Fruit fly (Drosophila melanogaster) whole organism, embryonic: ENCODE results near the gene Prm.

Experiments used
- Aef1 ChIP-seq: fragments of 200-800 bp; sonication (Bioruptor generic); IDR thresholded peaks from 3 replicates; pipeline ENCODE4 v1.3.6; 2022; ENCODE audit warnings: missing biosample characterization, missing genetic modification characterization
- Antp ChIP-seq: fragments of 200-800 bp; sonication (Bioruptor generic); optimal IDR thresholded peaks from 3 replicates; lab custom pipeline; 2016; ENCODE audit warnings: missing biosample characterization, missing genetic modification characterization
- Asciz ChIP-seq: fragments of 200-800 bp; sonication (Bioruptor generic); optimal IDR thresholded peaks from 2 replicates; lab custom pipeline; 2017; ENCODE audit warnings: missing biosample characterization, mild to moderate bottlenecking, missing genetic modification characterization, missing genetic modification reagents
- CG10462 ChIP-seq: fragments of 200-800 bp; sonication (Bioruptor generic); optimal IDR thresholded peaks from 2 replicates; lab custom pipeline; 2016; ENCODE audit warnings: missing biosample characterization, missing genetic modification characterization
- CG10979 ChIP-seq: fragments of 200-800 bp; sonication (Bioruptor generic); optimal IDR thresholded peaks from 2 replicates; lab custom pipeline; 2018; ENCODE audit warnings: missing biosample characterization, mild to moderate bottlenecking, missing genetic modification characterization, moderate library complexity
- CG11723 ChIP-seq: fragments of 200-800 bp; sonication (Bioruptor generic); optimal IDR thresholded peaks from 2 replicates; lab custom pipeline; 2017; ENCODE audit warnings: missing biosample characterization, mild to moderate bottlenecking, missing genetic modification characterization
- CG14014 ChIP-seq: fragments of 200-800 bp; sonication (Bioruptor generic); IDR thresholded peaks from 2 replicates; pipeline ENCODE4 v1.3.6; 2022; ENCODE audit warnings: missing biosample characterization, missing genetic modification characterization
- CG15269 ChIP-seq: fragments of 200-800 bp; sonication (Bioruptor generic); optimal IDR thresholded peaks from 2 replicates; lab custom pipeline; 2018; ENCODE audit warnings: missing biosample characterization, mild to moderate bottlenecking, missing genetic modification characterization, moderate library complexity
- CG16815 ChIP-seq: fragments of 200-800 bp; sonication (Bioruptor generic); optimal IDR thresholded peaks from 3 replicates; lab custom pipeline; 2017; ENCODE audit warnings: missing biosample characterization, mild to moderate bottlenecking, missing genetic modification characterization
- CG17829 ChIP-seq: fragments of 200-800 bp; optimal IDR thresholded peaks from 2 replicates; lab custom pipeline; 2019; ENCODE audit warnings: missing biosample characterization, mild to moderate bottlenecking, missing genetic modification characterization, moderate library complexity
- CG2678 ChIP-seq: fragments of 200-800 bp; sonication (Bioruptor generic); optimal IDR thresholded peaks from 3 replicates; lab custom pipeline; 2019; ENCODE audit warnings: missing biosample characterization, mild to moderate bottlenecking, missing genetic modification characterization, moderate library complexity
- CG30403 ChIP-seq: fragments of 200-800 bp; sonication (Bioruptor generic); optimal IDR thresholded peaks from 3 replicates; lab custom pipeline; 2016; ENCODE audit warnings: missing biosample characterization, missing genetic modification characterization
- CG3407 ChIP-seq: fragments of 200-800 bp; sonication (Bioruptor generic); optimal IDR thresholded peaks from 2 replicates; lab custom pipeline; 2018; ENCODE audit warnings: missing biosample characterization, mild to moderate bottlenecking, missing genetic modification characterization
- CG3995 ChIP-seq: fragments of 200-800 bp; sonication (Bioruptor generic); optimal IDR thresholded peaks from 3 replicates; lab custom pipeline; 2016; ENCODE audit warnings: missing biosample characterization, missing genetic modification characterization
- CG4424 ChIP-seq: fragments of 200-800 bp; sonication (Bioruptor generic); optimal IDR thresholded peaks from 3 replicates; lab custom pipeline; 2016; ENCODE audit warnings: missing biosample characterization, missing genetic modification characterization
- CG5245 ChIP-seq: fragments of 200-800 bp; sonication (Bioruptor generic); optimal IDR thresholded peaks from 3 replicates; lab custom pipeline; 2016; ENCODE audit warnings: missing biosample characterization, missing genetic modification characterization
- CG6765 ChIP-seq: fragments of 200-800 bp; sonication (Bioruptor generic); optimal IDR thresholded peaks from 3 replicates; lab custom pipeline; 2017; ENCODE audit warnings: missing biosample characterization, mild to moderate bottlenecking, missing genetic modification characterization
- CG7271 ChIP-seq: fragments of 200-800 bp; sonication (Bioruptor generic); optimal IDR thresholded peaks from 2 replicates; lab custom pipeline; 2018; ENCODE audit warnings: missing biosample characterization, mild to moderate bottlenecking, missing genetic modification characterization, moderate library complexity
- CG7786 ChIP-seq: fragments of 200-800 bp; sonication (Bioruptor generic); optimal IDR thresholded peaks from 2 replicates; lab custom pipeline; 2016; ENCODE audit warnings: missing biosample characterization, missing genetic modification characterization
- CG7928 ChIP-seq: fragments of 200-800 bp; sonication (Bioruptor generic); optimal IDR thresholded peaks from 2 replicates; lab custom pipeline; 2017; ENCODE audit warnings: missing biosample characterization, mild to moderate bottlenecking, missing genetic modification characterization
- CG8944 ChIP-seq: fragments of 200-800 bp; sonication (Bioruptor generic); optimal IDR thresholded peaks from 3 replicates; lab custom pipeline; 2016; ENCODE audit warnings: missing biosample characterization, missing genetic modification characterization
- Dek ChIP-seq: fragments of 200-800 bp; sonication (Bioruptor generic); optimal IDR thresholded peaks from 3 replicates; lab custom pipeline; 2019; ENCODE audit warnings: missing biosample characterization, mild to moderate bottlenecking, missing genetic modification characterization, moderate library complexity
- E2f2 ChIP-seq: fragments of 200-800 bp; sonication (Bioruptor generic); IDR thresholded peaks from 2 replicates; pipeline ENCODE4 v1.3.6; 2022; ENCODE audit warnings: missing biosample characterization, missing genetic modification characterization
- HHEX ChIP-seq: fragments of 200-800 bp; sonication (Bioruptor generic); optimal IDR thresholded peaks from 3 replicates; lab custom pipeline; 2017; ENCODE audit warnings: missing biosample characterization, mild to moderate bottlenecking, missing genetic modification characterization, missing genetic modification reagents
- HmgZ ChIP-seq: fragments of 200-800 bp; sonication (Bioruptor generic); optimal IDR thresholded peaks from 2 replicates; lab custom pipeline; 2018; ENCODE audit warnings: missing biosample characterization, mild to moderate bottlenecking, missing genetic modification characterization
- Max ChIP-seq: fragments of 200-800 bp; sonication (Bioruptor generic); optimal IDR thresholded peaks from 2 replicates; lab custom pipeline; 2016; ENCODE audit warnings: missing biosample characterization, mild to moderate bottlenecking, missing genetic modification characterization
- Med ChIP-seq: fragments of 200-800 bp; sonication (Bioruptor generic); peaks from one replicate; lab custom pipeline; 2016; ENCODE audit warnings: missing biosample characterization, missing genetic modification characterization, mild to moderate bottlenecking, inconsistent platforms, moderate library complexity
- Meics ChIP-seq: fragments of 200-800 bp; sonication (Bioruptor generic); optimal IDR thresholded peaks from 2 replicates; lab custom pipeline; 2017; ENCODE audit warnings: missing biosample characterization, mild to moderate bottlenecking, missing genetic modification characterization
- Opbp ChIP-seq: fragments of 200-800 bp; sonication (Bioruptor generic); IDR thresholded peaks from 3 replicates; pipeline ENCODE4 v1.3.6; 2022; ENCODE audit warnings: missing biosample characterization, missing genetic modification characterization; ENCODE audit not compliant: partially characterized antibody
- Ravus ChIP-seq: fragments of 200-800 bp; sonication (Bioruptor generic); IDR thresholded peaks from 2 replicates; pipeline ENCODE4 v1.3.6; 2022; ENCODE audit warnings: missing biosample characterization, missing genetic modification characterization
- Ssrp ChIP-seq: fragments of 200-800 bp; sonication (Bioruptor generic); optimal IDR thresholded peaks from 2 replicates; lab custom pipeline; 2018; ENCODE audit warnings: missing biosample characterization, mild to moderate bottlenecking, missing genetic modification characterization, moderate library complexity
- Taf1 ChIP-seq: fragments of 200-800 bp; sonication (Bioruptor generic); IDR thresholded peaks from 2 replicates; pipeline ENCODE4 v1.3.6; 2022; ENCODE audit warnings: missing biosample characterization, missing genetic modification characterization
- Usf ChIP-seq: fragments of 200-800 bp; sonication (Bioruptor generic); optimal IDR thresholded peaks from 2 replicates; lab custom pipeline; 2017; ENCODE audit warnings: missing genotype, missing biosample characterization, missing genetic modification characterization
- caup ChIP-seq: fragments of 200-800 bp; sonication (Bioruptor generic); optimal IDR thresholded peaks from 3 replicates; lab custom pipeline; 2017; ENCODE audit warnings: missing biosample characterization, mild to moderate bottlenecking, missing genetic modification characterization, moderate library complexity; ENCODE audit not compliant: severe bottlenecking
- emc ChIP-seq: fragments of 200-800 bp; sonication (Bioruptor generic); optimal IDR thresholded peaks from 2 replicates; lab custom pipeline; 2016; ENCODE audit warnings: missing biosample characterization, missing genetic modification characterization
- esg ChIP-seq: fragments of 200-800 bp; sonication (Bioruptor generic); conservative IDR thresholded peaks from 2 replicates; pipeline ENCODE4 v1.3.6; 2022; ENCODE audit warnings: missing biosample characterization, missing genetic modification characterization
- gem ChIP-seq: fragments of 200-800 bp; sonication (Bioruptor generic); optimal IDR thresholded peaks from 2 replicates; lab custom pipeline; 2019; ENCODE audit warnings: missing biosample characterization, mild to moderate bottlenecking, missing genetic modification characterization, moderate library complexity
- h ChIP-seq: fragments of >200 bp; optimal IDR thresholded peaks from 2 replicates; lab custom pipeline; 2017
- luna ChIP-seq: fragments of 200-800 bp; sonication (Bioruptor generic); optimal IDR thresholded peaks from 2 replicates; lab custom pipeline; 2016; ENCODE audit warnings: missing biosample characterization, missing genetic modification characterization
- nerfin-1 ChIP-seq: fragments of 200-800 bp; sonication (Bioruptor generic); optimal IDR thresholded peaks from 3 replicates; lab custom pipeline; 2019; ENCODE audit warnings: missing biosample characterization, mild to moderate bottlenecking, missing genetic modification characterization, moderate library complexity
- psq ChIP-seq: fragments of 200-800 bp; sonication (Bioruptor generic); optimal IDR thresholded peaks from 2 replicates; lab custom pipeline; 2017; ENCODE audit warnings: missing biosample characterization, missing genetic modification characterization
- rib ChIP-seq: fragments of 200-800 bp; sonication (Bioruptor generic); IDR thresholded peaks from 2 replicates; pipeline ENCODE4 v1.3.6; 2022; ENCODE audit warnings: missing biosample characterization, missing genetic modification characterization
- ro ChIP-seq: fragments of 200-800 bp; sonication (Bioruptor generic); IDR thresholded peaks from 2 replicates; pipeline ENCODE4 v1.3.6; 2022; ENCODE audit warnings: missing biosample characterization, missing genetic modification characterization
- schlank ChIP-seq: fragments of 200-800 bp; sonication (Bioruptor generic); optimal IDR thresholded peaks from 2 replicates; lab custom pipeline; 2018; ENCODE audit warnings: missing biosample characterization, mild to moderate bottlenecking, missing genetic modification characterization
- sens-2 ChIP-seq: fragments of 200-800 bp; sonication (Bioruptor generic); IDR thresholded peaks from 2 replicates; pipeline ENCODE4 v1.3.6; 2022; ENCODE audit warnings: missing biosample characterization, missing genetic modification characterization
- shn ChIP-seq: fragments of 200-800 bp; sonication (Bioruptor generic); optimal IDR thresholded peaks from 3 replicates; lab custom pipeline; 2016; ENCODE audit warnings: missing biosample characterization, missing genetic modification characterization
- stwl ChIP-seq: fragments of 200-800 bp; sonication (Bioruptor generic); optimal IDR thresholded peaks from 3 replicates; lab custom pipeline; 2018; ENCODE audit warnings: missing biosample characterization, mild to moderate bottlenecking, missing genetic modification characterization, moderate library complexity
- tll ChIP-seq, 2 experiments: fragments of 200-800 bp in 1 of 2; fragments of >200 bp in 1 of 2; sonication (Bioruptor generic) in 1 of 2; optimal IDR thresholded peaks; 2 replicates each; lab custom pipeline; 2017 to 2019; ENCODE audit warnings: missing biosample characterization in 2 of 2, missing genetic modification characterization in 2 of 2, mild to moderate bottlenecking in 1 of 2, moderate library complexity in 1 of 2
- tna ChIP-seq: fragments of 200-800 bp; sonication (Bioruptor generic); IDR thresholded peaks from 2 replicates; pipeline ENCODE4 v1.3.6; 2022; ENCODE audit warnings: missing biosample characterization, missing genetic modification characterization; ENCODE audit not compliant: partially characterized antibody
- unc-4 ChIP-seq: fragments of 200-800 bp; sonication (Bioruptor generic); IDR thresholded peaks from 2 replicates; pipeline ENCODE4 v1.3.6; 2022; ENCODE audit warnings: missing biosample characterization, missing genetic modification characterization; ENCODE audit not compliant: partially characterized antibody
- zfh1 ChIP-seq: fragments of 200-800 bp; sonication (Bioruptor generic); IDR thresholded peaks from 3 replicates; pipeline ENCODE4 v1.3.6; 2022; ENCODE audit warnings: missing biosample characterization, missing genetic modification characterization

Prm gene

DNA sequence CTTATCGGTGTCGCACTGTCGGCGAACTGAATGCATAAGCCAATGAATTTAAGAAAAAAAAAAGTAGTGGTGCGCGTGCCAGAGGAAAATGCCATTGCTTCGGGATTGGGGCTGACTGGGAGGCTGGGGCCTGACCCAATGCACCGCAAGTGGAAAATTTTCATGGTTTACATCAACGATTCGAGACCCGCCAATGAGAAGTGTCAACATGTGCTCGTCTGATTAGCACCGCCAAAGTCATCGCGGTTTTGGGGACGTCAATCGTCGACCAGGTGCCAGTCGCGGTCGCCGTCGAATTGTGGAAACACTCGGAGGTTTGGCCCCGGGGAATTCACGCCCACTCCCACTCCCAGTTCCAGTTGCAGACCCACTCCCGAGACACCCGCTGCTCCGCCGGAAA is 61.3 kb downstream of the Prm start (continued):
- TF ChIP-seq Ssrp (no peak), Aef1 (GFP tag; lab: Robert Waterston, UW) (no peak), Antp (GFP tag; lab: Kevin White, UChicago) (no peak), caup (GFP tag; lab: Kevin White, UChicago) (peak; percentile 3), CG14014 (GFP tag; lab: Robert Waterston, UW) (peak; percentile 54; the same call in 1 of the 2 replicates), Taf1 (GFP tag; lab: Robert Waterston, UW) (no peak), Usf (GFP tag; lab: Kevin White, UChicago) (no peak), rib (0 out of 2 replicates have a peak, but pooled peaks have one; percentile 35), CG15269 (tag; lab: Kevin White, UChicago) (no peak), CG2678 (tag; lab: Kevin White, UChicago) (peak; percentile 13), E2f2 (0 out of 2 replicates have a peak, but pooled peaks have one; percentile 24), CG16815 (GFP tag; lab: Kevin White, UChicago) (no peak), Asciz (GFP tag; lab: Kevin White, UChicago) (peak; percentile 7), shn (GFP tag; lab: Kevin White, UChicago) (no peak), CG7271 (tag; lab: Kevin White, UChicago) (no peak), unc-4 (GFP tag; lab: Robert Waterston, UW) (no peak), tna (no peak), h (lab: Kevin White, UChicago) (no peak), CG10979 (no peak), CG3407 (peak; percentile 54), sens-2 (GFP tag; lab: Robert Waterston, UW) (no peak), CG10462 (no peak), HHEX (peak; percentile 2), CG11723 (GFP tag; lab: Kevin White, UChicago) (peak; percentile 24), Meics (GFP tag; lab: Kevin White, UChicago) (no peak), Max (no peak), Dek (no peak), Med (GFP tag; lab: Kevin White, UChicago) (peak; percentile 85), tll (GFP tag; optimal IDR thresholded peaks at IDR 0.05; lab: Kevin White, UChicago) (no peak), nerfin-1 (tag; lab: Kevin White, UChicago) (no peak), schlank (no peak), ro (GFP tag; lab: Robert Waterston, UW) (no peak), emc (GFP tag; lab: Kevin White, UChicago) (no peak), psq (GFP tag; lab: Kevin White, UChicago) (no peak), CG7928 (GFP tag; lab: Kevin White, UChicago) (peak; percentile 27), gem (tag; lab: Kevin White, UChicago) (no peak), zfh1 (GFP tag; lab: Robert Waterston, UW) (no peak), CG3995 (GFP tag; lab: Kevin White, UChicago) (no peak), CG17829 (tag; lab: Kevin White, UChicago) (no peak), Ravus (no peak), Opbp (GFP tag; lab: Robert Waterston, UW) (no peak), luna (GFP tag; lab: Kevin White, UChicago) (no peak), CG8944 (GFP tag; lab: Kevin White, UChicago) (no peak), CG4424 (GFP tag; lab: Kevin White, UChicago) (no peak), stwl (no peak), CG30403 (GFP tag; lab: Kevin White, UChicago) (no peak), CG7786 (no peak), CG6765 (GFP tag; lab: Kevin White, UChicago) (peak; percentile 51), CG5245 (GFP tag; lab: Kevin White, UChicago) (no peak), HmgZ (tag; lab: Kevin White, UChicago) (no peak), esg (GFP tag; lab: Robert Waterston, UW) (no peak)
